Fruit fly (Drosophila melanogaster) Kc167 (cell line): ENCODE data around the gene CG17294.

ENCODE experiments used
- Myc ChIP-seq: fragments of >200 bp; optimal IDR thresholded peaks from 2 replicates; lab custom pipeline; 2017; ENCODE audit warnings: missing external identifiers
- Sin3A ChIP-seq: fragments of >200 bp; optimal IDR thresholded peaks from 2 replicates; lab custom pipeline; 2018; ENCODE audit warnings: missing external identifiers
- h ChIP-seq: fragments of >200 bp; optimal IDR thresholded peaks from 3 replicates; lab custom pipeline; 2018; ENCODE audit warnings: missing external identifiers
- insv ChIP-seq: fragments of >200 bp; optimal IDR thresholded peaks from 3 replicates; lab custom pipeline; 2018; ENCODE audit warnings: missing external identifiers
- psq ChIP-seq: fragments of >200 bp; optimal IDR thresholded peaks from 2 replicates; lab custom pipeline; 2017; ENCODE audit warnings: missing external identifiers
- ttk ChIP-seq: sonication (Bioruptor generic); optimal IDR thresholded peaks from 2 replicates; lab custom pipeline; 2017; ENCODE audit warnings: missing external identifiers

The CG17294 gene

DNA sequence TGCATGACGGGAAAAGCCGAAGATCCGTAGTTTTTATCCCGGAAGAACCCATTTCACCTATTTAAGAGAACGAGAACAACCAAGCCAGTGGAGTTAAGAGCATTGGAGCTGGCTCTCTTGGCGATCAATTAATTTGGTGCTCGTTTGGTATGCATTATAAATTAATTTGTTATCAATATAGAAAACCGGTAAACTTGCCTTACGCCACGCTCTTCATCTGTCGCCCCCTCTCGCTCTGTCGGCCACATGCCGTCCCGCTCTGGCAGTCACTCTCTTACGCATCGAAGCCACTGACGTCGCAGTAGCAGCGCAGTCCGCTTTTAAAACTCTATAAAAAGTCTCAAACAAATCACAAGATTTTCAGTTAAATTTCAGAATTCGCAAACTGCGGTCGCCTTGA is 30.6 kb upstream of the CG17294 start, which contains the start of gene CG7778:
CG7778 (plus strand) TSS at position 361 of the 400 bp plus-strand sequence.
- no peak for TF ChIP-seq h (lab: Kevin White, UChicago)
- TF ChIP-seq psq: no peak
- no peak for TF ChIP-seq Sin3A (lab: Kevin White, UChicago)
- no peak for TF ChIP-seq ttk (lab: Kevin White, UChicago)

DNA sequence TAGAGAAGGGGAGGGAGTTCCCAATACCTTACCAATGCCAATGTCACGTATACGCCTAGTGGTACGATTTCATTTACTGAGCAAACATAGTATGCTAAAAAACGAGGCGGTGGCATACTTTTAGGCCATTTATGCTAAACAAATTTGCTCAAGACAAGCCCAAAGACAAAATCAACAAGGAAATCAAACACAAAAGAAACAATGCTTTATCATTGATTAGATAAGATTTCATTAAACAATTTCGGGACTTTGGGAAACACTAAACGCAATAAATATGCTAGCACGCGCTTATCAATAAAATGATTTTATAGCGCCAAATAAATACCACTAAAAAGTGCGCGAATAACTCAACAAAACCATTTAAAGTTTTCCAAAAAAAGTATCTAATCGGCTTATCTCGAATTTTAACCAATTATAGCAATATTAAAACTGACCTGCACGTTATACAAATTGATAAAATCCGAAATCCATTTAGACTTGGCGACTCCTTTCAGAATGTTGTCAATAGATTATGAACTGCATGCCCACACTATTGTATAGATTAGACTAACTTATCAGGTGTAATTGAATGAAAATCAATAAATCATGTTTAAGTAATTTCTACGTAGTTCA is 26.2 kb upstream of the CG17294 start:
- TF ChIP-seq h (lab: Kevin White, UChicago) (no peak), Sin3A (lab: Kevin White, UChicago) (no peak), psq (no peak), ttk (lab: Kevin White, UChicago) (no peak), insv (lab: Kevin White, UChicago) (no peak), Myc (lab: Kevin White, UChicago) (no peak)

DNA sequence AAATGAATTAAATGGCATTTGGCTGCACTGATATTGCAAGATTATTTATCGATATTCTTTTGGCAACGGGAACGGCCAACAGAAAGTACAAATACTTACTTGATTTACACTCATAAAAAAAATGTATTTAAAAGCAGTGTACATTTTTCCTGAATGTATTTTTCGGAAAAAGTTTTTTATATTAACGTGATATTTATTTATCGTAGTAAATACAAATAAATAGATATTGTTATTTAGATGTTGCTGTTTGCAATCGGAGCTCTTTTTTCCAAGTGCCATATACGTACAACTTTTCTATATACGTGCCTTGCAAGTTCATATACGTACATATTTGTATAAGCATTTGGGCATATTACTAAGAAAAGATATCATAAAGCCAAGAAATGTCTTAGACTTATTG is 25.5 kb upstream of the CG17294 start:
- TF ChIP-seq psq: no peak
- no peak for TF ChIP-seq insv (lab: Kevin White, UChicago)
- TF ChIP-seq ttk (lab: Kevin White, UChicago): no peak
- TF ChIP-seq Sin3A (lab: Kevin White, UChicago): no peak
- no peak for TF ChIP-seq Myc (lab: Kevin White, UChicago)
- TF ChIP-seq h (lab: Kevin White, UChicago): no peak

DNA sequence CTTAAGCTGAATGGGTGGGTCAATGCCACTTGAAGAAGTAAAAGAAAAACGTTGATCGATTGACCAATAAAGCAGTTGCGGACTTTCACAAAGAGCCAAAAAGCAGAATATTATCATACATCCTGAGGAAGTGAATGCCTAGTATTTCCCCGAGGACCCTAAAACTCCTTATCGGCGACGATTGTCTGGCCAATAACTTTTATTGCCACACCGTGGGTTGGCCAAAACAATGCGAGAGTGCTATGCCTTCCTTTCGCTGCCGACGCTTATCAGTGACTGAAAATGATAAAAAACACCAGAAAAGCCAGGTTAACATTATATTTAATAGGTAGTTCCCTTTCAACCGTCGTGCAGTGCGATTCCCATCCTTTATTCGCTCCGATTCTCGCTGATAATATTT is 25.0 kb upstream of the CG17294 start, which contains the start of gene Mur29B:
Mur29B (plus strand) TSS at position 324 of the 400 bp plus-strand sequence.
- TF ChIP-seq Myc (lab: Kevin White, UChicago) (no peak), ttk (lab: Kevin White, UChicago) (no peak), psq (no peak), insv (lab: Kevin White, UChicago) (no peak), h (lab: Kevin White, UChicago) (no peak), Sin3A (lab: Kevin White, UChicago) (no peak)

DNA sequence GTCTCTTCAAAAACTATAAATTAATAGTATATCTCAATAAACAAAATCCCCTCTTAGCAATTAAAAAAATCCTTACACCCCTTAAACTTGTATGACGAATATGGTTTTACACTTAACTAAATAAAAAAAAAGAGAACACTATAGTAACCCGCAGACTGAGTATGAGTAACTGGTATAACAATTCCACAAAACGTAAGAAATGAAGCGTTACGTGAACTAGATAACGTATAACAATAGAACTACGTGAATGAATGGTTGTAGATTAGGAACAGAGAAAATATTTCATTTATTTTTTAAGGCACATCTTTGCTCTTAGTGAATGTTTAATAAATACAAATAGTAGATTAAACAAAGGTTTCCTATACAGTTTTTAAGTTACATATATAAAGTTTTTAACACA is 21.4 kb upstream of the CG17294 start:
- TF ChIP-seq ttk (lab: Kevin White, UChicago) (no peak), h (lab: Kevin White, UChicago) (no peak), Sin3A (lab: Kevin White, UChicago) (no peak), psq (no peak), Myc (lab: Kevin White, UChicago) (no peak), insv (lab: Kevin White, UChicago) (no peak)

DNA sequence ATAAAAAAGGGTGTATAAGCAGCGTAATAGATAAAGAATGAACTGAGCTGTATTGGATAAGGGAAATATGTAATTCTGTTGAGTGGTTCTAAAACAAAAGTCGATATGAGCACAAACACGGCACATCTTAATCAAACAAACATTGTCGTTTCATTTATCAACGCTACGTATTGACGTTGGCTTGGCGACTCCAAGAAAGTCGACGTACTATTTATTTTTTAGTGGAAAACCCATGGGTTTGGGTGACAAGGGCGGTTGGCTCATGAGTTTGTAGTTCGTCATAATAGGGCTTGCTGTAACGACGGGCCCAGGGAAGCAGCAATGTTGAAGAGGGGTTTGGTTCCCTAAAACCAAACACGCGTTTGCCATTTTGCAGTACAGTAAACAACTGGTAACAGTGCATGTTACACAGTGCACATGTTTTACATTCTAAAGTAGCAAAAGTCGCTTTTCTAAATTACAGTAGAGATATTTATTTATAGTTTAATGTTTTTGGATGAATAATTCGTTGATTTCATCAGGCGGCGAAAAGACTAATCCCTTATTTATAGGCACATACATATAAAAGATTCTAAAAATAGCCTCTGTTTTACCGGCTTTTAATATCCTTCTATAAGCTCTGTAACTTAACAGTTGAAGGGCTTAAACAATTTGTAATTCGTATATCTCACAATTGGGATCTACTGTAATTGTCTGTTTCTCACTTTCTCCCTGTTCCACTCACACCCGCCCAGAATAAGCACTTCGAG is 15.5 kb upstream of the CG17294 start:
- TF ChIP-seq psq (no peak), h (lab: Kevin White, UChicago) (no peak), Sin3A (lab: Kevin White, UChicago) (no peak), ttk (lab: Kevin White, UChicago) (no peak)

DNA sequence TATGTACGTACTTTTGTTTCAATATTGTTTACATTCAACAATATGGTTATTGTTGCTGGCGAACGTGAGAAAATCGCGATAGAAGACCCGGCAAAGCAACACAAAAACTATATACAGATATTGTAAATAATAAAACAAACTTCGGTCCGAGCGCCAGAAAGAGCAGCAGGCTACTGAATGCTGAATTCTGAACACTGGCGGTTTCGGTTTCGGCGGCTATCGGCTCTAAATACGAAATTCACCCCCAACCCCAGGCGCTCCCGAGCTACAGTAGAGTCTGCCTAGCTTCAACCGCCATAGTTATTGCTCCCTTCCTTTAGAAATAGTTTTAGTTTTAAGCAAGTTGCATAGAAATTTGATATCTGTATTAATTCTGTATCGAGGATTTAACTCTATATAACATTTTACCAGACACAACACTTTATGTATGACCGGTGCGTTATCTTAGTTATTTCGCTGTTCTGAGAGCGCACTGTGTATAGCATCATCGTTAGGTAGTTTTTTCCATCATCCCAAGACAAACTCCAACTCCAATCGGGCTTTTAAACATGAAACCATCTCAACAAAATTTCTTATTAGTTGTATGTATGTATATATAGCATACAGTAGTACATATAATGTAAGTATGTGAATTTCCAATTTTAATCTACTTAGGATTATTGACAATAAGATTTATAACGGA is 14.4 kb upstream of the CG17294 start, which contains the start of gene CG7627:
CG7627 (minus strand) TSS at position 197 of the 682 bp plus-strand sequence.
- TF ChIP-seq psq (no peak), Myc (lab: Kevin White, UChicago) (no peak), insv (lab: Kevin White, UChicago) (no peak), h (lab: Kevin White, UChicago) (no peak), ttk (lab: Kevin White, UChicago) (no peak), Sin3A (lab: Kevin White, UChicago) (no peak)

DNA sequence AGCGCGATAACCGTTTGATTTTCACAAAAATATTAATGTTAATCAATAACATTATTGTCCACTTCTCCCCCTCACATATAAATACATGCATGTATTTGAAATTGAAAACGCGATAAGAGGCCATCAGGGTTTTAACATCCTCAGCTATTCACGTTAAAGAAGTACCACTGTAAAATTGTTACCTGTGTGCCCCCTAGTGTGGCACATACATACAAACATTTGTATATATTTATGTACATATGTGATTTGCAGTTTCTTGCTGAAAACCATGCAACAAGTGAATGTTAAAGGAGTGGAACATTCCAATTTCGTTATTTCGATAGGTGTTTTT is 13.9 kb upstream of the CG17294 start:
- no peak for TF ChIP-seq psq
- TF ChIP-seq Sin3A (lab: Kevin White, UChicago): no peak
- TF ChIP-seq ttk (lab: Kevin White, UChicago): no peak
- no peak for TF ChIP-seq h (lab: Kevin White, UChicago)
- TF ChIP-seq Myc (lab: Kevin White, UChicago): no peak
- no peak for TF ChIP-seq insv (lab: Kevin White, UChicago)

DNA sequence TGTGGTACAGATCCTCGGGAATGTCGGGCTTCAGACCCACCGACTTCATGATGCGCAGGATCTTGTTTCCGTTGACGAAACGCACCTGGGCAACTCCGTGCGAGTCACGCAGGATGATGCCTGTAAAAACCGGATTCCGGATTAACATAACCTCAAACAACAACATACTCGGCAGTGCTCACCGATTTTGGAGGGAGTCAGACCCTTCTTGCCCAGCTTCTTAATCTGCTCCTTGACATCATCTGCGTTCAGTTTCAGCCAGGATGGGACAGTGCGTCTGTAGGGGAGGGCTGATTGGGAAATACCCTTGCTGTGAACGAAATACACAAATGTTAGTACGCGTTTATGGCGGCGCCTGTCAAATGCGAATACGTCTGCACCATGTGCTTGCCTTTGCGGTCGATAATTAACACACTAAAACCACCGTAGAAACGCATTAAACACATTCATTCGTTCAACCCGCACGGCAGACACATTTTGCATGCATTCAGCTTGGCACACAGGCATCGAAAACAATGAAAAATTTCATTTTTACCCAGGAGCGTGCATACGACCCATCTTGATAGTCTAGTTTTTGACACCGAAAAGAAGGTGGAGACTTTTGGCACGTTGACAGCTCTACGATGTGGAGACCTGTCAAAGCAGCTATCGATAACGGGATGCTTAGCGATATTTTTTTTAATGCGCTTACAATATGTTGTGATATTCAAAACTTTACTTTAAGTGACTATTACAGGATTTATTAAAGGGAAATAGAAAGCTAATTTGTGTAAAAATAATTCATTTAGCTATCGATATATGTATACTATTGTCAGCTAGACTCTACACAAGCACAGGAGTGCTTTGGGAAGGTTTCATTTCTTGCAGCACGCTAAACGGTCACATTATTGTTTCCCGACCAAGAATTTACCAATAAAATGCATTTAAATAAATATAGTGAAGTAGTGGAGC is 12.6 kb upstream of the CG17294 start, which contains the start of the genes RpS13 and CSN8:
RpS13 (minus strand) TSS at position 657 of the 951 bp plus-strand sequence.
CSN8 (plus strand) TSS at position 850 of the 951 bp plus-strand sequence.
- no peak for TF ChIP-seq Myc (lab: Kevin White, UChicago)
- no peak for TF ChIP-seq Sin3A (lab: Kevin White, UChicago)
- no peak for TF ChIP-seq h (lab: Kevin White, UChicago)
- no peak for TF ChIP-seq ttk (lab: Kevin White, UChicago)
- TF ChIP-seq insv (lab: Kevin White, UChicago): no peak
- no peak for TF ChIP-seq psq

DNA sequence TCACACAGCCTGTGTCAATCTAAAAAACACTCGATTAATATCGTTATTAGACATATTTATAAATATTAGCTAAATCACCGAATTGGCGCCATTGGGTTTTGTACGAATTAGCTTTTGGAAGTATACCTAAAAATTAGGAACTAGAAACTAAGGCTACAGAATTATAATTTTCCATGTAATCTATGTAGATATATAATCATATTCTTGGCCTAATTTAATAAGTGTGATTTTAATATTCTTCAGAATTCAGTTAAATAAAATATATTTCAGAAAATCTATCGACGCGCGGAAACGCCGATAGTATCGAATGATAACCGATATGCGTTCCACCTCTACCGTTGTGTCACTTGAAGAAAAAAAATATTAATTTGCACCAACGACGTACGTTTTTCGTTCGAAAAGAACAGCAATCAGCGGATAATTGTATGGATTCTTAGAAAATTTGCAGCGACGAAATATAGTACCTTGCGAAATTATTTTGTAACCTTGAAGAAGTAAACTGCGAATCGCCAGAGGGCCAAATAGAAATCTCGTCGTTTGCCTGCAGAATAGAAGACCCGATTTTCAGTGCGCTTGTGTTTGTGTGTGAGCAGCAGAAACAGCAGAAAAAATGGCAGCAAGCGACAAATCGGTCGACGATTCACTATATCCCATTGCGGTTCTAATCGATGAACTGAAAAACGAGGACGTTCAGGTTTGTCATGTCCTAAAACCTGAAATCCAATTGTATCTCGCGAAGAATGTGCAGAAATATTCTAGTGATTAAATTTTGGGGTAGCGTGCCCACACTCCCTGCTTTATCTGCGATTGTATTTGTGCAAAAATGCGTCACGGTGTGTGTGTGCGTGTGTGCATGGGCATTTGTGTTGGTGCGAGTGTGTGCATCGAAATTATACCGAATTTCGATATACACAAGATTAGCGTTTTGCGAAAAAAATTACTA is 10.9 kb upstream of the CG17294 start, which contains the start of gene Pp2A-29B:
Pp2A-29B (plus strand) TSS at position 338 of the 943 bp plus-strand sequence.
- TF ChIP-seq h (lab: Kevin White, UChicago) (no peak), Sin3A (lab: Kevin White, UChicago) (no peak), ttk (lab: Kevin White, UChicago) (no peak)
